Fruit fly (Drosophila melanogaster) whole organism, embryonic: Measurements from ENCODE around the gene CG43799.
A peak's percentile ranks its signal among the peaks of the same experiment; 100 is the strongest.

Experiments
- Ada2b ChIP-seq: fragments of 200-800 bp; sonication (Bioruptor generic); IDR thresholded peaks from 2 replicates; pipeline ENCODE4 v1.3.6; 2022; ENCODE audit warnings: missing biosample characterization, missing genetic modification characterization
- Blimp-1 ChIP-seq: fragments of 200-800 bp; sonication (Bioruptor generic); optimal IDR thresholded peaks from 3 replicates; lab custom pipeline; 2018; ENCODE audit warnings: missing biosample characterization, missing genetic modification characterization, mild to moderate bottlenecking, moderate library complexity, missing genetic modification reagents
- CG10979 ChIP-seq: fragments of 200-800 bp; sonication (Bioruptor generic); optimal IDR thresholded peaks from 2 replicates; lab custom pipeline; 2018; ENCODE audit warnings: missing biosample characterization, mild to moderate bottlenecking, missing genetic modification characterization, moderate library complexity
- CG12155 ChIP-seq: fragments of 200-800 bp; sonication (Bioruptor generic); optimal IDR thresholded peaks from 3 replicates; lab custom pipeline; 2016; ENCODE audit warnings: missing biosample characterization, missing genetic modification characterization
- CG12942 ChIP-seq: fragments of 200-800 bp; sonication (Bioruptor generic); optimal IDR thresholded peaks from 3 replicates; lab custom pipeline; 2016; ENCODE audit warnings: missing biosample characterization, missing genetic modification characterization
- CG13123 ChIP-seq: fragments of 200-800 bp; sonication (Bioruptor generic); optimal IDR thresholded peaks from 2 replicates; lab custom pipeline; 2016; ENCODE audit warnings: missing biosample characterization, missing genetic modification characterization
- CG15073 ChIP-seq: fragments of 200-800 bp; sonication (Bioruptor generic); optimal IDR thresholded peaks from 2 replicates; lab custom pipeline; 2016; ENCODE audit warnings: missing biosample characterization, missing genetic modification characterization
- CG15696 ChIP-seq: fragments of 200-800 bp; sonication (Bioruptor generic); optimal IDR thresholded peaks from 2 replicates; lab custom pipeline; 2019; ENCODE audit warnings: missing biosample characterization, mild to moderate bottlenecking, missing genetic modification characterization, moderate library complexity
- CG1603 ChIP-seq: fragments of 200-800 bp; sonication (Bioruptor generic); optimal IDR thresholded peaks from 2 replicates; lab custom pipeline; 2019; ENCODE audit warnings: missing biosample characterization, mild to moderate bottlenecking, missing genetic modification characterization, moderate library complexity
- CG16815 ChIP-seq: fragments of 200-800 bp; sonication (Bioruptor generic); optimal IDR thresholded peaks from 3 replicates; lab custom pipeline; 2017; ENCODE audit warnings: missing biosample characterization, mild to moderate bottlenecking, missing genetic modification characterization
- CG17328 ChIP-seq: fragments of 200-800 bp; sonication (Bioruptor generic); IDR thresholded peaks from 2 replicates; pipeline ENCODE4 v1.3.6; 2022; ENCODE audit warnings: missing biosample characterization, missing genetic modification characterization
- CG17568 ChIP-seq: fragments of 200-800 bp; sonication (Bioruptor generic); optimal IDR thresholded peaks from 2 replicates; lab custom pipeline; 2018; ENCODE audit warnings: missing biosample characterization, mild to moderate bottlenecking, missing genetic modification characterization, moderate library complexity
- CG18011 ChIP-seq: fragments of 200-800 bp; sonication (Bioruptor generic); optimal IDR thresholded peaks from 2 replicates; lab custom pipeline; 2017; ENCODE audit warnings: missing biosample characterization, missing genetic modification characterization, mild to moderate bottlenecking, moderate library complexity, missing genotype
- CG2199 ChIP-seq: fragments of 200-800 bp; sonication (Bioruptor generic); IDR thresholded peaks from 3 replicates; pipeline ENCODE4 v1.3.6; 2022; ENCODE audit warnings: missing biosample characterization, missing genetic modification characterization
- CG2712 ChIP-seq: fragments of 200-800 bp; optimal IDR thresholded peaks from 3 replicates; lab custom pipeline; 2019; ENCODE audit warnings: missing biosample characterization, mild to moderate bottlenecking, missing genetic modification characterization, moderate library complexity
- CG8281 ChIP-seq: fragments of 200-800 bp; sonication (Bioruptor generic); optimal IDR thresholded peaks from 2 replicates; lab custom pipeline; 2018; ENCODE audit warnings: missing biosample characterization, mild to moderate bottlenecking, missing genetic modification characterization, moderate library complexity
- CG8290 ChIP-seq, 3 experiments: fragments of 200-800 bp; sonication (Bioruptor generic); optimal IDR thresholded peaks; 2 replicates each; lab custom pipeline; 2016 to 2019; ENCODE audit warnings: missing biosample characterization in 3 of 3, missing genetic modification characterization in 3 of 3, mild to moderate bottlenecking in 2 of 3, moderate library complexity in 1 of 3
- CG9215 ChIP-seq: fragments of 200-800 bp; sonication (Bioruptor generic); IDR thresholded peaks from 2 replicates; pipeline ENCODE4 v1.3.6; 2022; ENCODE audit warnings: missing biosample characterization, missing genetic modification characterization
- Deaf1 ChIP-seq: fragments of 200-800 bp; optimal IDR thresholded peaks from 3 replicates; lab custom pipeline; 2019; ENCODE audit warnings: missing biosample characterization, mild to moderate bottlenecking, missing genetic modification characterization, moderate library complexity
- Drgx ChIP-seq: fragments of 200-800 bp; sonication (Bioruptor generic); IDR thresholded peaks from 2 replicates; pipeline ENCODE4 v1.3.6; 2022; ENCODE audit warnings: missing biosample characterization, missing genetic modification characterization
- Eip74EF ChIP-seq, 2 experiments: fragments of 200-800 bp in 1 of 2; fragments of >200 bp in 1 of 2; sonication (Bioruptor generic) in 1 of 2; optimal IDR thresholded peaks; 2 replicates each; lab custom pipeline; 2017 to 2019; ENCODE audit warnings: missing biosample characterization in 2 of 2, missing genetic modification characterization in 2 of 2, mild to moderate bottlenecking in 1 of 2, moderate library complexity in 1 of 2
- Gug ChIP-seq: fragments of 200-800 bp; sonication (Bioruptor generic); IDR thresholded peaks from 4 replicates; pipeline ENCODE4 v1.3.6; 2022; ENCODE audit warnings: missing biosample characterization, missing genetic modification characterization
- Hr3 ChIP-seq: fragments of 200-800 bp; sonication (Bioruptor generic); optimal IDR thresholded peaks from 3 replicates; lab custom pipeline; 2016; ENCODE audit warnings: missing biosample characterization, missing genetic modification characterization
- MTF-1 ChIP-seq: fragments of 200-800 bp; sonication (Bioruptor generic); optimal IDR thresholded peaks from 2 replicates; lab custom pipeline; 2018; ENCODE audit warnings: missing biosample characterization, mild to moderate bottlenecking, missing genetic modification characterization, borderline replicate concordance
- NC2β ChIP-seq: fragments of 200-800 bp; sonication (Bioruptor generic); optimal IDR thresholded peaks from 2 replicates; lab custom pipeline; 2016; ENCODE audit warnings: missing biosample characterization, missing genetic modification characterization
- Oaz ChIP-seq: fragments of 200-800 bp; sonication (Bioruptor generic); IDR thresholded peaks from 2 replicates; pipeline ENCODE4 v1.3.6; 2022; ENCODE audit warnings: missing biosample characterization, missing genetic modification characterization
- cas ChIP-seq: fragments of 200-800 bp; sonication (Bioruptor generic); IDR thresholded peaks from 2 replicates; pipeline ENCODE4 v1.3.6; 2022; ENCODE audit warnings: missing biosample characterization, missing genetic modification characterization
- cato ChIP-seq: fragments of 200-800 bp; sonication (Bioruptor generic); optimal IDR thresholded peaks from 2 replicates; lab custom pipeline; 2016; ENCODE audit warnings: missing biosample characterization, missing genetic modification characterization, borderline replicate concordance
- chinmo ChIP-seq: fragments of 200-800 bp; sonication (Bioruptor generic); IDR thresholded peaks from 4 replicates; pipeline ENCODE4 v1.3.6; 2022; ENCODE audit warnings: missing biosample characterization, missing genetic modification characterization; ENCODE audit not compliant: partially characterized antibody
- chm ChIP-seq: fragments of 200-800 bp; sonication (Bioruptor generic); IDR thresholded peaks from 2 replicates; pipeline ENCODE4 v1.3.6; 2022; ENCODE audit warnings: missing biosample characterization, missing genetic modification characterization
- dan ChIP-seq: fragments of 200-800 bp; sonication (Bioruptor generic); IDR thresholded peaks from 2 replicates; pipeline ENCODE4 v1.3.6; 2022; ENCODE audit warnings: missing biosample characterization, missing genetic modification characterization
- dati ChIP-seq: fragments of 200-800 bp; sonication (Bioruptor generic); IDR thresholded peaks from 2 replicates; pipeline ENCODE4 v1.3.6; 2022; ENCODE audit warnings: missing biosample characterization, missing genetic modification characterization
- dpn ChIP-seq, 2 experiments: fragments of 200-800 bp; sonication (Bioruptor generic); optimal IDR thresholded peaks; 3 replicates each; lab custom pipeline; 2016; ENCODE audit warnings: missing biosample characterization in 2 of 2, missing genetic modification characterization in 2 of 2
- esg ChIP-seq: fragments of 200-800 bp; sonication (Bioruptor generic); conservative IDR thresholded peaks from 2 replicates; pipeline ENCODE4 v1.3.6; 2022; ENCODE audit warnings: missing biosample characterization, missing genetic modification characterization
- fu2 ChIP-seq: fragments of 200-800 bp; sonication (Bioruptor generic); optimal IDR thresholded peaks from 2 replicates; lab custom pipeline; 2016; ENCODE audit warnings: missing biosample characterization, missing genetic modification characterization
- gsb ChIP-seq: fragments of 200-800 bp; sonication (Bioruptor generic); IDR thresholded peaks from 2 replicates; pipeline ENCODE4 v1.3.6; 2022; ENCODE audit warnings: missing biosample characterization, missing genetic modification characterization
- gsb-n ChIP-seq: fragments of 200-800 bp; sonication (Bioruptor generic); optimal IDR thresholded peaks from 3 replicates; lab custom pipeline; 2018; ENCODE audit warnings: missing biosample characterization, mild to moderate bottlenecking, missing genetic modification characterization
- lab ChIP-seq: fragments of 200-800 bp; sonication (Bioruptor generic); optimal IDR thresholded peaks from 3 replicates; lab custom pipeline; 2017; ENCODE audit warnings: missing biosample characterization, missing genetic modification characterization, mild to moderate bottlenecking, moderate library complexity, missing genetic modification reagents
- lilli ChIP-seq: fragments of 200-800 bp; sonication (Bioruptor generic); optimal IDR thresholded peaks from 3 replicates; lab custom pipeline; 2016; ENCODE audit warnings: missing biosample characterization, missing genetic modification characterization
- p53 ChIP-seq: fragments of 200-800 bp; sonication (Bioruptor generic); optimal IDR thresholded peaks from 2 replicates; lab custom pipeline; 2016; ENCODE audit warnings: missing biosample characterization, missing genetic modification characterization
- peb ChIP-seq: fragments of 200-800 bp; sonication (Bioruptor generic); IDR thresholded peaks from 2 replicates; pipeline ENCODE4 v1.3.6; 2022; ENCODE audit warnings: missing biosample characterization, missing genetic modification characterization
- pfk ChIP-seq: fragments of 200-800 bp; sonication (Bioruptor generic); optimal IDR thresholded peaks from 2 replicates; lab custom pipeline; 2018; ENCODE audit warnings: missing biosample characterization, mild to moderate bottlenecking, missing genetic modification characterization, moderate library complexity
- repo ChIP-seq: fragments of 200-800 bp; sonication (Bioruptor generic); optimal IDR thresholded peaks from 2 replicates; lab custom pipeline; 2016; ENCODE audit warnings: missing biosample characterization, missing genetic modification characterization
- schlank ChIP-seq: fragments of 200-800 bp; sonication (Bioruptor generic); optimal IDR thresholded peaks from 2 replicates; lab custom pipeline; 2018; ENCODE audit warnings: missing biosample characterization, mild to moderate bottlenecking, missing genetic modification characterization
- sr ChIP-seq: fragments of 200-800 bp; sonication (Bioruptor generic); IDR thresholded peaks from 3 replicates; pipeline ENCODE4 v1.3.6; 2022; ENCODE audit warnings: missing biosample characterization, missing genetic modification characterization
- tin ChIP-seq: fragments of 200-800 bp; sonication (Bioruptor generic); optimal IDR thresholded peaks from 3 replicates; lab custom pipeline; 2016; ENCODE audit warnings: missing biosample characterization, missing genetic modification characterization
- trh ChIP-seq: fragments of 200-800 bp; sonication (Bioruptor generic); optimal IDR thresholded peaks from 2 replicates; lab custom pipeline; 2016; ENCODE audit warnings: missing biosample characterization, missing genetic modification characterization
- wek ChIP-seq: fragments of 200-800 bp; sonication (Bioruptor generic); optimal IDR thresholded peaks from 3 replicates; lab custom pipeline; 2018; ENCODE audit warnings: missing biosample characterization, mild to moderate bottlenecking, missing genetic modification characterization, moderate library complexity
- wor ChIP-seq: fragments of 200-800 bp; sonication (Bioruptor generic); IDR thresholded peaks from 2 replicates; pipeline ENCODE4 v1.3.6; 2022; ENCODE audit warnings: missing biosample characterization, missing genetic modification characterization
- zen ChIP-seq: fragments of 200-800 bp; sonication (Bioruptor generic); optimal IDR thresholded peaks from 3 replicates; lab custom pipeline; 2018; ENCODE audit warnings: missing biosample characterization, mild to moderate bottlenecking, missing genetic modification characterization, moderate library complexity

Gene CG43799

dm6 chr2L:7188530-7188996 lies 39.0 kb upstream of the CG43799 start (continued):
- peak; percentile 91 for TF ChIP-seq CG18011
- TF ChIP-seq wek = peak; percentile 86
- TF ChIP-seq CG9215 (GFP tag; lab: Robert Waterston, UW) = peak; percentile 97
- TF ChIP-seq CG1603 (tag; lab: Kevin White, UChicago) = peak; percentile 94
- TF ChIP-seq sr (GFP tag; lab: Robert Waterston, UW) = peak; percentile 99
- peak; percentile 96 for TF ChIP-seq NC2β (GFP tag; lab: Kevin White, UChicago)
- peak; percentile 85 for TF ChIP-seq dan (GFP tag; lab: Robert Waterston, UW)
- peak; percentile 87; the same call in 2 of the 4 replicates for TF ChIP-seq chinmo (GFP tag; lab: Robert Waterston, UW)
- TF ChIP-seq Gug = peak; percentile 98; the same call in 3 of the 4 replicates
- TF ChIP-seq CG2199 = peak; percentile 97
- TF ChIP-seq dpn (GFP tag; optimal IDR thresholded peaks at IDR 0.05; lab: Kevin White, UChicago) = peak; percentile 97 to 98
- TF ChIP-seq CG17568 (GFP tag; lab: Kevin White, UChicago) = peak; percentile 96
- peak; percentile 93 for TF ChIP-seq CG13123 (GFP tag; lab: Kevin White, UChicago)
- TF ChIP-seq wor (GFP tag; lab: Robert Waterston, UW) = peak; percentile 99
- peak; percentile 83 for TF ChIP-seq CG8281
- TF ChIP-seq CG2712 (tag; lab: Kevin White, UChicago) = peak; percentile 98
- TF ChIP-seq lab = peak; percentile 99
- peak; percentile 94 for TF ChIP-seq schlank (tag; lab: Kevin White, UChicago)
- peak; percentile 97 for TF ChIP-seq peb (GFP tag; lab: Robert Waterston, UW)
- peak; percentile 98 for TF ChIP-seq lilli (GFP tag; lab: Kevin White, UChicago)
- TF ChIP-seq gsb-n (tag; lab: Kevin White, UChicago) = peak; percentile 96
- TF ChIP-seq Oaz (GFP tag; lab: Robert Waterston, UW) = peak; percentile 97
- TF ChIP-seq CG15073 (GFP tag; lab: Kevin White, UChicago) = peak; percentile 85
- peak in 1 of 2 experiments; percentile 99 for TF ChIP-seq Eip74EF (GFP tag; optimal IDR thresholded peaks at IDR 0.05; lab: Kevin White, UChicago)
- TF ChIP-seq CG15696 (tag; lab: Kevin White, UChicago) = peak; percentile 91
- peak; percentile 98 for TF ChIP-seq esg (GFP tag; lab: Robert Waterston, UW)
- peak; percentile 81 for TF ChIP-seq Deaf1
- TF ChIP-seq CG12942 (GFP tag; lab: Kevin White, UChicago) = peak; percentile 98
- TF ChIP-seq tin (GFP tag; lab: Kevin White, UChicago) = peak; percentile 98
- TF ChIP-seq zen = peak; percentile 92
- TF ChIP-seq cas (GFP tag; lab: Robert Waterston, UW) = peak; percentile 93
- peak; percentile 95 for TF ChIP-seq gsb (GFP tag; lab: Robert Waterston, UW)
- no peak for TF ChIP-seq chm (GFP tag; lab: Robert Waterston, UW)
- peak; percentile 96 for TF ChIP-seq Blimp-1
- TF ChIP-seq Drgx (GFP tag; lab: Robert Waterston, UW) = peak; percentile 100
- TF ChIP-seq p53 (GFP tag; lab: Kevin White, UChicago) = peak; percentile 77
- peak; percentile 97 for TF ChIP-seq CG17328
- peak; percentile 98 for TF ChIP-seq CG16815 (GFP tag; lab: Kevin White, UChicago)
- peak; percentile 98 for TF ChIP-seq Hr3 (GFP tag; lab: Kevin White, UChicago)
- peak; percentile 86 for TF ChIP-seq CG8290 (GFP tag; optimal IDR thresholded peaks at IDR 0.05; lab: Kevin White, UChicago)
- peak; percentile 68 to 85 for TF ChIP-seq CG8290 (tag; optimal IDR thresholded peaks at IDR 0.05; lab: Kevin White, UChicago)
- peak; percentile 93 for TF ChIP-seq repo
- TF ChIP-seq dati (GFP tag; lab: Robert Waterston, UW) = peak; percentile 90
- peak; percentile 96 for TF ChIP-seq Ada2b (GFP tag; lab: Robert Waterston, UW)
- peak; percentile 98 for TF ChIP-seq CG10979
- TF ChIP-seq cato (GFP tag; lab: Kevin White, UChicago) = peak; percentile 97
- TF ChIP-seq trh (GFP tag; lab: Kevin White, UChicago) = peak; percentile 93
- peak; percentile 82 for TF ChIP-seq MTF-1 (GFP tag; lab: Kevin White, UChicago)
- peak; percentile 97 for TF ChIP-seq CG12155 (GFP tag; lab: Kevin White, UChicago)
- peak; percentile 94 for TF ChIP-seq fu2
- peak; percentile 64 for TF ChIP-seq pfk
